Worm (Caenorhabditis elegans) whole organism, L2 larva: ENCODE results near the gene cyy-1.

Experiments used
- C34F6.9 ChIP-seq: fragments of 150-350 bp; optimal IDR thresholded peaks from 2 replicates; lab custom pipeline; 2014; ENCODE audit warnings: missing biosample characterization, missing genetic modification characterization
- F13H6.1 ChIP-seq: sonication (generic microtip); optimal IDR thresholded peaks from 2 replicates; lab custom pipeline; 2016; ENCODE audit warnings: missing genetic modification characterization, missing compliant biosample characterization
- Y55F3AM.14 ChIP-seq: fragments of 200-800 bp; sonication (Bioruptor generic); optimal IDR thresholded peaks from 2 replicates; lab custom pipeline; 2018; ENCODE audit warnings: mild to moderate bottlenecking, missing genetic modification characterization, missing compliant biosample characterization
- ZK546.5 ChIP-seq: sonication (generic microtip); optimal IDR thresholded peaks from 2 replicates; lab custom pipeline; 2017; ENCODE audit warnings: missing biosample characterization, missing genetic modification characterization
- alr-1 ChIP-seq: fragments of 150-350 bp; optimal IDR thresholded peaks from 2 replicates; lab custom pipeline; 2014; ENCODE audit warnings: missing biosample characterization, missing genetic modification characterization
- aly-2 ChIP-seq: fragments of 150-350 bp; optimal IDR thresholded peaks from 2 replicates; lab custom pipeline; 2014; ENCODE audit warnings: missing biosample characterization, missing genetic modification characterization
- ama-1 ChIP-seq: fragments of 150-350 bp; optimal IDR thresholded peaks from 2 replicates; lab custom pipeline; 2018; ENCODE audit warnings: inconsistent platforms
- blmp-1 ChIP-seq: sonication (generic microtip); optimal IDR thresholded peaks from 2 replicates; lab custom pipeline; 2017; ENCODE audit warnings: missing genetic modification characterization, mild to moderate bottlenecking, missing compliant biosample characterization, antibody characterized with exemption, moderate library complexity; ENCODE audit not compliant: insufficient read depth
- ceh-16 ChIP-seq: fragments of 150-350 bp; optimal IDR thresholded peaks from 2 replicates; lab custom pipeline; 2014; ENCODE audit warnings: missing biosample characterization, missing genetic modification characterization
- ceh-82 ChIP-seq: fragments of 150-350 bp; optimal IDR thresholded peaks from 2 replicates; lab custom pipeline; 2014; ENCODE audit warnings: missing biosample characterization, missing genetic modification characterization
- crh-2 ChIP-seq: sonication (generic microtip); optimal IDR thresholded peaks from 2 replicates; lab custom pipeline; 2017; ENCODE audit warnings: missing biosample characterization, missing genetic modification characterization
- dmd-4 ChIP-seq: sonication (generic microtip); optimal IDR thresholded peaks from 2 replicates; lab custom pipeline; 2017; ENCODE audit warnings: missing biosample characterization, missing genetic modification characterization
- egl-27 ChIP-seq: sonication (generic microtip); optimal IDR thresholded peaks from 3 replicates; lab custom pipeline; 2017; ENCODE audit warnings: missing biosample characterization, missing genetic modification reagents, missing genetic modification characterization
- elt-3 ChIP-seq: sonication (generic microtip); optimal IDR thresholded peaks from 2 replicates; lab custom pipeline; 2017; ENCODE audit warnings: missing biosample characterization, missing genetic modification characterization
- fos-1 ChIP-seq: fragments of 150-350 bp; optimal IDR thresholded peaks from 2 replicates; lab custom pipeline; 2014; ENCODE audit warnings: missing biosample characterization, missing genetic modification characterization
- gmeb-1 ChIP-seq: fragments of 150-350 bp; optimal IDR thresholded peaks from 2 replicates; lab custom pipeline; 2014; ENCODE audit warnings: missing biosample characterization, missing genetic modification characterization
- lin-11 ChIP-seq: fragments of 150-350 bp; sonication (generic microtip); optimal IDR thresholded peaks from 2 replicates; lab custom pipeline; 2014; ENCODE audit warnings: missing biosample characterization, missing genetic modification characterization, inconsistent platforms, mixed read lengths
- lin-13 ChIP-seq: fragments of 150-350 bp; optimal IDR thresholded peaks from 2 replicates; lab custom pipeline; 2014; ENCODE audit warnings: missing biosample characterization, missing genetic modification reagents, missing genetic modification characterization
- lin-39 ChIP-seq: fragments of 150-350 bp; optimal IDR thresholded peaks from 2 replicates; lab custom pipeline; 2014; ENCODE audit warnings: missing biosample characterization, missing genetic modification reagents, missing genetic modification characterization
- mab-5 ChIP-seq: fragments of 150-350 bp; optimal IDR thresholded peaks from 2 replicates; lab custom pipeline; 2014; ENCODE audit warnings: missing biosample characterization, missing genetic modification characterization
- mbf-1 ChIP-seq: sonication (generic microtip); optimal IDR thresholded peaks from 2 replicates; lab custom pipeline; 2017; ENCODE audit warnings: missing biosample characterization, missing genetic modification characterization
- mdl-1 ChIP-seq, 2 experiments: fragments of 150-350 bp in 1 of 2; sonication (generic microtip) in 1 of 2; optimal IDR thresholded peaks; 2 replicates each; lab custom pipeline; 2017; ENCODE audit warnings: missing biosample characterization in 2 of 2, missing genetic modification characterization in 2 of 2
- nhr-10 ChIP-seq: sonication (generic microtip); optimal IDR thresholded peaks from 2 replicates; lab custom pipeline; 2017; ENCODE audit warnings: missing biosample characterization, missing genetic modification characterization
- nhr-11 ChIP-seq: fragments of 150-350 bp; optimal IDR thresholded peaks from 2 replicates; lab custom pipeline; 2014; ENCODE audit warnings: missing biosample characterization, missing genetic modification characterization
- nhr-12 ChIP-seq: fragments of 150-350 bp; optimal IDR thresholded peaks from 2 replicates; lab custom pipeline; 2014; ENCODE audit warnings: missing biosample characterization, missing genetic modification characterization
- nhr-129 ChIP-seq: fragments of 150-350 bp; optimal IDR thresholded peaks from 2 replicates; lab custom pipeline; 2014; ENCODE audit warnings: missing biosample characterization, missing genetic modification characterization
- nhr-21 ChIP-seq: fragments of 150-350 bp; optimal IDR thresholded peaks from 2 replicates; lab custom pipeline; 2014; ENCODE audit warnings: missing biosample characterization, missing genetic modification characterization
- nhr-23 ChIP-seq: fragments of 150-350 bp; optimal IDR thresholded peaks from 2 replicates; lab custom pipeline; 2014; ENCODE audit warnings: missing biosample characterization, missing genetic modification reagents, missing genetic modification characterization
- nhr-237 ChIP-seq: fragments of 150-350 bp; optimal IDR thresholded peaks from 2 replicates; lab custom pipeline; 2014; ENCODE audit warnings: missing biosample characterization, missing genetic modification characterization
- nhr-25 ChIP-seq: fragments of 150-350 bp; sonication (generic microtip); optimal IDR thresholded peaks from 3 replicates; lab custom pipeline; 2014; ENCODE audit warnings: missing biosample characterization, missing genetic modification characterization
- nhr-6 ChIP-seq: fragments of 150-350 bp; optimal IDR thresholded peaks from 2 replicates; lab custom pipeline; 2014; ENCODE audit warnings: missing biosample characterization, missing genetic modification characterization
- nhr-77 ChIP-seq: fragments of 150-350 bp; optimal IDR thresholded peaks from 2 replicates; lab custom pipeline; 2014; ENCODE audit warnings: missing biosample characterization, missing genetic modification characterization
- peb-1 ChIP-seq: fragments of 150-350 bp; optimal IDR thresholded peaks from 2 replicates; lab custom pipeline; 2014; ENCODE audit warnings: missing biosample characterization, missing genetic modification characterization
- skn-1 ChIP-seq: sonication (generic microtip); optimal IDR thresholded peaks from 2 replicates; lab custom pipeline; 2017; ENCODE audit warnings: missing biosample characterization, missing genetic modification characterization
- sma-3 ChIP-seq: sonication (generic microtip); optimal IDR thresholded peaks from 2 replicates; lab custom pipeline; 2016; ENCODE audit warnings: missing genetic modification reagents, missing genetic modification characterization, missing compliant biosample characterization
- sma-9 ChIP-seq, 2 experiments: fragments of 150-350 bp in 1 of 2; sonication (generic microtip) in 1 of 2; optimal IDR thresholded peaks; 2 replicates each; lab custom pipeline; 2014 to 2016; ENCODE audit warnings: missing genetic modification characterization in 2 of 2, mild to moderate bottlenecking in 1 of 2, missing biosample characterization in 1 of 2, missing compliant biosample characterization in 1 of 2, missing genetic modification reagents in 1 of 2, moderate library complexity in 1 of 2
- snpc-4 ChIP-seq: fragments of 150-350 bp; optimal IDR thresholded peaks from 2 replicates; lab custom pipeline; 2014; ENCODE audit warnings: missing biosample characterization, missing genetic modification characterization
- unc-39 ChIP-seq: fragments of 150-350 bp; optimal IDR thresholded peaks from 2 replicates; lab custom pipeline; 2014; ENCODE audit warnings: missing biosample characterization, missing genetic modification characterization
- unc-55 ChIP-seq: fragments of 150-350 bp; sonication (generic microtip); optimal IDR thresholded peaks from 3 replicates; lab custom pipeline; 2014; ENCODE audit warnings: missing biosample characterization, missing genetic modification reagents, missing genetic modification characterization
- unc-62 ChIP-seq: fragments of 150-350 bp; optimal IDR thresholded peaks from 2 replicates; lab custom pipeline; 2014; ENCODE audit warnings: missing biosample characterization, missing genetic modification reagents, missing genetic modification characterization
- zag-1 ChIP-seq: fragments of 150-350 bp; optimal IDR thresholded peaks from 2 replicates; lab custom pipeline; 2014; ENCODE audit warnings: missing biosample characterization, missing genetic modification characterization
- ztf-4 ChIP-seq: fragments of 150-350 bp; optimal IDR thresholded peaks from 2 replicates; lab custom pipeline; 2014; ENCODE audit warnings: missing biosample characterization, missing genetic modification characterization

The cyy-1 gene

DNA sequence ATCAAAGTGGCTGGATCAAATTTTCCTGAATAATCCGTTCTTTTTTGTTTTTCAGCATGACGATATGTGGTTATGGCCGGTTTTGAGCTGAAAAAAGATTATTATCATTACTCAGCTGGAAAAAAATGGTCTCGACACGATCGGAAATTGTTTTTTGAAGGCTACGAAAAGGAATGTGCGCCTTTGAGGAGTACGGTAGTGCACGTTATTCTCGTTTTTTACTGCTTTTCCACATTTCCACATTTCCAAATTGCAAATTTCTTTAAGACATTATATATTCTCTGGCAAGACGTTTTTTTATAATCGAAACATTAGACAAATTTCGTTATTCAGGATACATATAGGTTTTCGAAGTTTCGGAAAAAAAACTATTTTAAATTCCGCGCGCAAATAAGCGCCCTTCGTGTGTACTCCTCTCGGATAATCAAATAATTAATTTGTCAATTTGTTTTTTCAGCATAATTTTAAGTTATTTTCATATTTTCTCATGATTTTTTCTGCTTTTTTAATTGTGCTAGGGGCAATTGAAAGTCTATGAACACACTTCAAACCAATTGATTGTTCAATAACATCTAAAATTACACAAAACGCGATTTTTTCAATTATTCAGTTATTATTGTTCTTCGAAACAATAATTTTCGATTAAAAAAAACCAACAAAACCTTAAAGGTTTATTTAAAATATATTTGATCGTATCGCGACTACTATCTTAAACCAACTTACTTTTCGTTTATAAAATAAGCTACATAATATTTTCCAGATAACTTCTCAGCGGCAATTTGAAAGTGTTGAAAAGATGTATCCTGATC is 42.2 kb upstream of the cyy-1 start, which contains the start of gene R05D3.3:
Gene R05D3.3, plus strand, starts transcription at position 759 of the 809 bp plus-strand sequence.
- TF ChIP-seq fos-1 (no peak), dmd-4 (no peak), ceh-16 (tag; lab: Kevin White, UChicago) (no peak), sma-9 (GFP tag; optimal IDR thresholded peaks at IDR 0.05; lab: Kevin White, UChicago) (no peak), sma-9 (tag; optimal IDR thresholded peaks at IDR 0.05; lab: Kevin White, UChicago) (no peak), snpc-4 (no peak), skn-1 (tag; lab: Kevin White, UChicago) (no peak), nhr-12 (tag; lab: Kevin White, UChicago) (no peak), mab-5 (tag; lab: Kevin White, UChicago) (no peak)

ce11 chrIII:8368619-8369018 is 37.1 kb upstream of the cyy-1 start, which contains the start of gene R05D3.9:
R05D3.9 (minus strand) TSS chrIII:8368719.
- no peak for TF ChIP-seq nhr-25
- TF ChIP-seq lin-13 (GFP tag; lab: Kevin White, UChicago), result no peak
- TF ChIP-seq ceh-82 (tag; lab: Kevin White, UChicago), result no peak
- TF ChIP-seq sma-3 (GFP tag; lab: Kevin White, UChicago), result no peak
- TF ChIP-seq lin-11 (tag; lab: Kevin White, UChicago), result no peak
- no peak for TF ChIP-seq nhr-23
- TF ChIP-seq, all 48 proteins: peak for 0

DNA sequence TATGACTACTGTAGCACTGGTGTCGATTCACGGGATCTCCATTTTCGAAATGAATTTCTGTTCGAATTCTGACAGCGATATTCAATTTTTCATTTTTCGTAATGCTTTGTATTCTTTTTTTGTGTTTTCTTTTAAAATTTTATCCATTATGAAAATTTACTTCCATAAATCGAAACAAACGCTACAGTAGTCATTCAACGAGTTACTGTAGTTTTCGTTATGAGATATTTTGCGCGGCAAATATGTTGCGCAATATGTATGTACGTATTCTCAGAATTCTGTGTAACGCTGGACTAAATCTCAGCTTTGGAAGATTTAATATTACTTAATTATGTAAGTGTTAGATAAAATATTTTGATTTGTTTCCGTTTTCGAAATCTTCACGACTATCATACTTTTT is 36.5 kb upstream of the cyy-1 start:
- TF ChIP-seq nhr-11 (tag; lab: Kevin White, UChicago) (no peak), nhr-77 (no peak), Y55F3AM.14 (no peak), unc-62 (GFP tag; lab: Kevin White, UChicago) (no peak), zag-1 (tag; lab: Kevin White, UChicago) (no peak), elt-3 (no peak), snpc-4 (no peak), blmp-1 (tag; lab: Kevin White, UChicago) (no peak), mbf-1 (tag; lab: Kevin White, UChicago) (no peak), nhr-21 (no peak), gmeb-1 (tag; lab: Kevin White, UChicago) (no peak), ZK546.5 (tag; lab: Kevin White, UChicago) (no peak), ceh-82 (tag; lab: Kevin White, UChicago) (no peak), skn-1 (tag; lab: Kevin White, UChicago) (no peak), mdl-1 (tag; optimal IDR thresholded peaks at IDR 0.05; lab: Kevin White, UChicago) (no peak), nhr-237 (no peak), crh-2 (tag; lab: Kevin White, UChicago) (no peak), ztf-4 (tag; lab: Kevin White, UChicago) (no peak)
- TF ChIP-seq, all 48 proteins: peak for 0

DNA sequence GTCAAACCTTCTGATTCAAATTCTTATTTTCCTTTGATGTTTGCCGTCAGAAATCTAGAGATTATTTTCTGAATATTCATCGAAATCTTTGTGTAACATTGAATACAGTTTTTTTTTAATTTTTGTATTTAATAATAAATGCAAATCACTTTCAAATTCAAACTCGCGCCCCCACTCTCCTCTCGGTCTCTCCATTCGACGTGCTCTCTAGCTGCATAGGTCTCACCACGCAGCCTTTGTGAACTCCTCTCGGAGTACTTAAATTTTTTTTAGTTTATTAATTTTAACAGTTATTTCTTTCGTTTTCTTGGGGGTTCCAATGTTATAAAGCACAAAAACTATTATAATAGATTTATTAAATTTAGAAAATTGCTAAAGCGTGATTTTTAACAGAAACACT is 35.5 kb upstream of the cyy-1 start:
- no peak for TF ChIP-seq unc-39 (tag; lab: Kevin White, UChicago)
- TF ChIP-seq unc-55, result peak; percentile 16
- TF ChIP-seq, all 48 proteins: peak for 1

ce11 chrIII:8370846-8371257 is 34.8 kb upstream of the cyy-1 start:
- peak; percentile 68 for TF ChIP-seq C34F6.9 (tag; lab: Kevin White, UChicago)
- no peak for TF ChIP-seq zag-1 (tag; lab: Kevin White, UChicago)
- TF ChIP-seq unc-39 (tag; lab: Kevin White, UChicago), result no peak
- no peak for TF ChIP-seq unc-62 (GFP tag; lab: Kevin White, UChicago)
- no peak for TF ChIP-seq lin-11 (tag; lab: Kevin White, UChicago)
- TF ChIP-seq elt-3, result no peak
- no peak for TF ChIP-seq nhr-77
- TF ChIP-seq ZK546.5 (tag; lab: Kevin White, UChicago), result no peak
- no peak for TF ChIP-seq gmeb-1 (tag; lab: Kevin White, UChicago)
- TF ChIP-seq egl-27, result no peak
- no peak for TF ChIP-seq mbf-1 (tag; lab: Kevin White, UChicago)
- TF ChIP-seq fos-1, result peak; percentile 46
- peak; percentile 39 for TF ChIP-seq Y55F3AM.14
- no peak for TF ChIP-seq nhr-10 (tag; lab: Kevin White, UChicago)
- no peak for TF ChIP-seq aly-2
- no peak for TF ChIP-seq ama-1
- TF ChIP-seq nhr-11 (tag; lab: Kevin White, UChicago), result no peak
- no peak for TF ChIP-seq peb-1
- TF ChIP-seq nhr-6 (tag; lab: Kevin White, UChicago), result no peak
- peak; percentile 2 for TF ChIP-seq unc-55
- no peak for TF ChIP-seq ztf-4 (tag; lab: Kevin White, UChicago)
- no peak for TF ChIP-seq mab-5 (tag; lab: Kevin White, UChicago)
- TF ChIP-seq nhr-129 (tag; lab: Kevin White, UChicago), result peak; percentile 50
- TF ChIP-seq nhr-237, result no peak
- TF ChIP-seq alr-1, result no peak
- TF ChIP-seq nhr-25, result peak; percentile 53
- TF ChIP-seq lin-39 (tag; lab: Kevin White, UChicago), result no peak
- TF ChIP-seq crh-2 (tag; lab: Kevin White, UChicago), result peak; percentile 39
- TF ChIP-seq nhr-21, result peak; percentile 53
- peak; percentile 54 for TF ChIP-seq F13H6.1 (tag; lab: Kevin White, UChicago)
